Fruit fly (Drosophila melanogaster) S2 (cell line): Measurements from ENCODE around the gene Atg5.

Experiments used
- CG8478 ChIP-seq: fragments of >200 bp; optimal IDR thresholded peaks from 2 replicates; lab custom pipeline; 2018
- CTCF ChIP-seq, 2 experiments: fragments of >200 bp; optimal IDR thresholded peaks; 2 replicates each; lab custom pipeline; 2018

The Atg5 gene

dm6 chrX:7323649-7324511 is at the start of gene Atg5, which contains the start of gene Dok:
Gene Atg5, minus strand, starts transcription at chrX:7323770.
Gene Dok, plus strand, starts transcription at chrX:7324214.
- TF ChIP-seq CTCF (optimal IDR thresholded peaks at IDR 0.05; lab: Kevin White, UChicago) (peak in 1 of 2 experiments; percentile 26), CG8478 (lab: Kevin White, UChicago) (no peak)

- TF ChIP-seq CTCF (optimal IDR thresholded peaks at IDR 0.05; lab: Kevin White, UChicago) (no peak), CG8478 (lab: Kevin White, UChicago) (no peak)
These were observed 48.9 kb upstream of the Atg5 start for dm6 chrX:7372475-7372874.

dm6 chrX:7368361-7368760 is 44.8 kb upstream of the Atg5 start:
- no peak for TF ChIP-seq CTCF (optimal IDR thresholded peaks at IDR 0.05; lab: Kevin White, UChicago)
- no peak for TF ChIP-seq CG8478 (lab: Kevin White, UChicago)

- TF ChIP-seq CG8478 (lab: Kevin White, UChicago) (no peak), CTCF (optimal IDR thresholded peaks at IDR 0.05; lab: Kevin White, UChicago) (no peak)
These were observed 34.9 kb upstream of the Atg5 start, which contains the start of gene CG1999 for dm6 chrX:7358496-7358895. Gene CG1999, plus strand, starts transcription at chrX:7358796.

dm6 chrX:7349963-7350362 is 26.4 kb upstream of the Atg5 start:
- peak; percentile 83 to 86 for TF ChIP-seq CTCF (optimal IDR thresholded peaks at IDR 0.05; lab: Kevin White, UChicago)
- no peak for TF ChIP-seq CG8478 (lab: Kevin White, UChicago)

- TF ChIP-seq CG8478 (lab: Kevin White, UChicago) (no peak), CTCF (optimal IDR thresholded peaks at IDR 0.05; lab: Kevin White, UChicago) (no peak)
These were observed 23.8 kb upstream of the Atg5 start, which contains the start of gene CG15034 for dm6 chrX:7347406-7347805. Gene CG15034, minus strand, starts transcription at chrX:7347506.

- TF ChIP-seq CTCF (optimal IDR thresholded peaks at IDR 0.05; lab: Kevin White, UChicago), result no peak
- TF ChIP-seq CG8478 (lab: Kevin White, UChicago), result no peak
These were observed 19.4 kb upstream of the Atg5 start for dm6 chrX:7342998-7343397.

- no peak for TF ChIP-seq CG8478 (lab: Kevin White, UChicago)
- no peak for TF ChIP-seq CTCF (optimal IDR thresholded peaks at IDR 0.05; lab: Kevin White, UChicago)
These were observed 17.1 kb upstream of the Atg5 start for dm6 chrX:7340667-7341066.

dm6 chrX:7339610-7340326 is 16.2 kb upstream of the Atg5 start:
- TF ChIP-seq CTCF (optimal IDR thresholded peaks at IDR 0.05; lab: Kevin White, UChicago) (no peak), CG8478 (lab: Kevin White, UChicago) (no peak)

dm6 chrX:7338538-7338937 is 15.0 kb upstream of the Atg5 start:
- TF ChIP-seq CTCF (optimal IDR thresholded peaks at IDR 0.05; lab: Kevin White, UChicago), result no peak
- no peak for TF ChIP-seq CG8478 (lab: Kevin White, UChicago)

- TF ChIP-seq CG8478 (lab: Kevin White, UChicago) (no peak), CTCF (optimal IDR thresholded peaks at IDR 0.05; lab: Kevin White, UChicago) (no peak)
These were observed 14.4 kb upstream of the Atg5 start for dm6 chrX:7337975-7338374.

dm6 chrX:7336962-7337844 is 13.6 kb upstream of the Atg5 start, which contains the start of gene CBP:
Gene CBP, plus strand, starts transcription at chrX:7337352.
- TF ChIP-seq CTCF (optimal IDR thresholded peaks at IDR 0.05; lab: Kevin White, UChicago) (no peak), CG8478 (lab: Kevin White, UChicago) (no peak)

dm6 chrX:7336121-7336961 is 12.8 kb upstream of the Atg5 start:
- TF ChIP-seq CTCF (optimal IDR thresholded peaks at IDR 0.05; lab: Kevin White, UChicago) (no peak), CG8478 (lab: Kevin White, UChicago) (no peak)
